Worm (Caenorhabditis elegans) whole organism, young adult: ENCODE data around the gene B0416.4.
A peak's percentile ranks its signal among the peaks of the same experiment; 100 is the strongest.

Experiments
- C17E4.6 ChIP-seq: fragments of 200-800 bp; sonication (Bioruptor generic); IDR thresholded peaks from 2 replicates; pipeline ENCODE4 v1.3.6; 2022; ENCODE audit warnings: missing genetic modification reagents, missing genetic modification characterization, missing compliant biosample characterization
- F10E7.11 ChIP-seq: sonication (generic microtip); optimal IDR thresholded peaks from 2 replicates; lab custom pipeline; 2017; ENCODE audit warnings: mild to moderate bottlenecking, missing genetic modification characterization, moderate library complexity, missing compliant biosample characterization
- F22D6.2 ChIP-seq: sonication (generic microtip); optimal IDR thresholded peaks from 2 replicates; lab custom pipeline; 2016; ENCODE audit warnings: mild to moderate bottlenecking, missing genetic modification characterization, missing compliant biosample characterization
- F55B11.4 ChIP-seq: sonication (generic microtip); optimal IDR thresholded peaks from 2 replicates; lab custom pipeline; 2016; ENCODE audit warnings: missing compliant biosample characterization, missing genetic modification characterization, borderline replicate concordance; ENCODE audit not compliant: insufficient read depth
- F57C9.4 ChIP-seq: sonication (generic microtip); optimal IDR thresholded peaks from 2 replicates; lab custom pipeline; 2017; ENCODE audit warnings: mild to moderate bottlenecking, missing genetic modification characterization, missing compliant biosample characterization
- K11D2.4 ChIP-seq: fragments of 200-800 bp; sonication (Bioruptor generic); IDR thresholded peaks from 2 replicates; pipeline ENCODE4 v1.3.6; 2022; ENCODE audit warnings: missing genetic modification reagents, missing genetic modification characterization, missing compliant biosample characterization
- T26A5.8 ChIP-seq: sonication (generic microtip); optimal IDR thresholded peaks from 2 replicates; lab custom pipeline; 2016; ENCODE audit warnings: missing genetic modification characterization, missing compliant biosample characterization
- Y53G8AR.9 ChIP-seq: fragments of 200-800 bp; sonication (Bioruptor generic); conservative IDR thresholded peaks from 2 replicates; pipeline ENCODE4 v1.3.6; 2022; ENCODE audit warnings: missing genetic modification reagents, missing genetic modification characterization, missing compliant biosample characterization
- Y56A3A.18 ChIP-seq: fragments of 200-800 bp; sonication (Bioruptor generic); IDR thresholded peaks from 2 replicates; pipeline ENCODE4 v1.3.6; 2022; ENCODE audit warnings: missing genetic modification reagents, missing genetic modification characterization, missing compliant biosample characterization
- ama-1 ChIP-seq, 3 experiments: fragments of 150-350 bp in 1 of 3; sonication (generic microtip) in 2 of 3; optimal IDR thresholded peaks; 2 replicates each; lab custom pipeline; 2014 to 2018; ENCODE audit warnings: missing biosample characterization in 2 of 3, missing genetic modification characterization in 2 of 3, missing genetic modification reagents in 2 of 3
- aptf-2 ChIP-seq: fragments of 200-800 bp; sonication (Bioruptor generic); conservative IDR thresholded peaks from 2 replicates; pipeline ENCODE4 v1.3.6; 2022; ENCODE audit warnings: missing genetic modification reagents, missing genetic modification characterization, missing compliant biosample characterization
- attf-3 ChIP-seq: fragments of 200-800 bp; sonication (Bioruptor generic); conservative IDR thresholded peaks from 2 replicates; pipeline ENCODE4 v1.3.6; 2022; ENCODE audit warnings: missing genetic modification reagents, missing genetic modification characterization, missing compliant biosample characterization
- attf-6 ChIP-seq: fragments of 200-800 bp; sonication (Bioruptor generic); IDR thresholded peaks from 2 replicates; pipeline ENCODE4 v1.3.6; 2022; ENCODE audit warnings: missing genetic modification reagents, missing genetic modification characterization, missing compliant biosample characterization
- ccch-3 ChIP-seq: fragments of 200-800 bp; sonication (Bioruptor generic); optimal IDR thresholded peaks from 2 replicates; lab custom pipeline; 2018; ENCODE audit warnings: mild to moderate bottlenecking, missing genetic modification characterization, missing compliant biosample characterization
- cebp-1 ChIP-seq, 2 experiments: fragments of 200-800 bp in 1 of 2; sonication (Bioruptor generic) in 1 of 2; sonication (generic microtip) in 1 of 2; IDR thresholded peaks in 1 of 2; optimal IDR thresholded peaks in 1 of 2; 2 replicates each; pipeline versions ENCODE4 v1.3.6 to Lab custom; 2017 to 2022; ENCODE audit warnings: missing compliant biosample characterization in 2 of 2, missing genetic modification characterization in 2 of 2, mild to moderate bottlenecking in 1 of 2, missing genetic modification reagents in 1 of 2, moderate library complexity in 1 of 2
- cebp-2 ChIP-seq: fragments of 200-800 bp; sonication (Bioruptor generic); IDR thresholded peaks from 2 replicates; pipeline ENCODE4 v1.3.6; 2022; ENCODE audit warnings: missing genetic modification characterization, missing compliant biosample characterization
- ceh-100 ChIP-seq: fragments of 200-800 bp; sonication (Bioruptor generic); IDR thresholded peaks from 2 replicates; pipeline ENCODE4 v1.3.6; 2022; ENCODE audit warnings: missing genetic modification reagents, missing genetic modification characterization, missing compliant biosample characterization
- ceh-27 ChIP-seq: fragments of 200-800 bp; sonication (Bioruptor generic); optimal IDR thresholded peaks from 2 replicates; lab custom pipeline; 2018; ENCODE audit warnings: mild to moderate bottlenecking, missing genetic modification characterization, moderate library complexity, missing compliant biosample characterization
- dox-1 ChIP-seq: fragments of 200-800 bp; sonication (Bioruptor generic); IDR thresholded peaks from 2 replicates; pipeline ENCODE4 v1.3.6; 2022; ENCODE audit warnings: missing genetic modification reagents, missing genetic modification characterization, missing compliant biosample characterization
- egrh-3 ChIP-seq: fragments of 200-800 bp; sonication (Bioruptor generic); IDR thresholded peaks from 2 replicates; pipeline ENCODE4 v1.3.6; 2022; ENCODE audit warnings: missing genetic modification reagents, missing genetic modification characterization, missing compliant biosample characterization
- fkh-3 ChIP-seq: sonication (generic microtip); optimal IDR thresholded peaks from 2 replicates; lab custom pipeline; 2016; ENCODE audit warnings: mild to moderate bottlenecking, missing genetic modification characterization, missing compliant biosample characterization
- hmg-1.2 ChIP-seq: fragments of 200-800 bp; sonication (Bioruptor generic); IDR thresholded peaks from 2 replicates; pipeline ENCODE4 v1.3.6; 2022; ENCODE audit warnings: missing genetic modification reagents, missing genetic modification characterization, missing compliant biosample characterization
- hsf-1 ChIP-seq: fragments of 200-800 bp; sonication (Bioruptor generic); IDR thresholded peaks from 2 replicates; pipeline ENCODE4 v1.3.6; 2022; ENCODE audit warnings: missing genetic modification reagents, missing genetic modification characterization, missing compliant biosample characterization
- lag-1 ChIP-seq: fragments of 200-800 bp; sonication (Bioruptor generic); IDR thresholded peaks from 2 replicates; pipeline ENCODE4 v1.3.6; 2022; ENCODE audit warnings: missing genetic modification reagents, missing genetic modification characterization, missing compliant biosample characterization
- lin-54 ChIP-seq: fragments of 200-800 bp; sonication (Bioruptor generic); optimal IDR thresholded peaks from 2 replicates; lab custom pipeline; 2018; ENCODE audit warnings: mild to moderate bottlenecking, missing genetic modification characterization, missing compliant biosample characterization
- lsl-1 ChIP-seq: fragments of 200-800 bp; sonication (Bioruptor generic); optimal IDR thresholded peaks from 2 replicates; lab custom pipeline; 2018; ENCODE audit warnings: mild to moderate bottlenecking, missing genetic modification characterization, moderate library complexity, missing compliant biosample characterization
- mes-4 ChIP-seq: sonication (generic microtip); optimal IDR thresholded peaks from 2 replicates; lab custom pipeline; 2016; ENCODE audit warnings: missing genotype, missing genetic modification characterization, missing compliant biosample characterization
- nfya-2 ChIP-seq: fragments of 200-800 bp; sonication (Bioruptor generic); IDR thresholded peaks from 2 replicates; pipeline ENCODE4 v1.3.6; 2022; ENCODE audit warnings: missing genetic modification reagents, missing genetic modification characterization, missing compliant biosample characterization
- nhr-80 ChIP-seq: sonication (generic microtip); optimal IDR thresholded peaks from 2 replicates; lab custom pipeline; 2016; ENCODE audit warnings: missing genetic modification characterization, missing compliant biosample characterization
- pha-4 ChIP-seq: fragments of 150-350 bp; sonication (generic microtip); optimal IDR thresholded peaks from 2 replicates; lab custom pipeline; 2014; ENCODE audit warnings: missing biosample characterization, missing genetic modification reagents, missing genetic modification characterization
- rpc-1 ChIP-seq, 2 experiments: fragments of 150-350 bp in 1 of 2; sonication (generic microtip) in 1 of 2; optimal IDR thresholded peaks; 2 replicates each; lab custom pipeline; 2014 to 2018; ENCODE audit warnings: missing biosample characterization in 1 of 2, missing genetic modification characterization in 1 of 2, missing genetic modification reagents in 1 of 2, missing genotype in 1 of 2
- snpc-3.4 ChIP-seq: sonication (generic microtip); optimal IDR thresholded peaks from 2 replicates; lab custom pipeline; 2017; ENCODE audit warnings: missing genetic modification characterization, mild to moderate bottlenecking, missing compliant biosample characterization, antibody characterized with exemption, moderate library complexity, missing genotype, missing genetic modification reagents
- somi-1 ChIP-seq: fragments of 200-800 bp; sonication (Bioruptor generic); optimal IDR thresholded peaks from 2 replicates; lab custom pipeline; 2018; ENCODE audit warnings: mild to moderate bottlenecking, missing genetic modification characterization, missing compliant biosample characterization
- tbp1 ChIP-seq: fragments of 200-800 bp; sonication (Bioruptor generic); optimal IDR thresholded peaks from 2 replicates; lab custom pipeline; 2018; ENCODE audit warnings: mild to moderate bottlenecking, missing genetic modification characterization, missing compliant biosample characterization
- tbx-9 ChIP-seq: sonication (generic microtip); optimal IDR thresholded peaks from 2 replicates; lab custom pipeline; 2016; ENCODE audit warnings: borderline replicate concordance, missing genetic modification characterization, inconsistent platforms, missing compliant biosample characterization
- zfh-2 ChIP-seq: fragments of 200-800 bp; sonication (Bioruptor generic); conservative IDR thresholded peaks from 2 replicates; pipeline ENCODE4 v1.3.6; 2022; ENCODE audit warnings: missing genetic modification reagents, missing genetic modification characterization, missing compliant biosample characterization
- ztf-28 ChIP-seq: fragments of 200-800 bp; sonication (Bioruptor generic); IDR thresholded peaks from 2 replicates; pipeline ENCODE4 v1.3.6; 2022; ENCODE audit warnings: missing genetic modification reagents, missing genetic modification characterization, missing compliant biosample characterization
- ztf-6 ChIP-seq: fragments of 200-800 bp; sonication (Bioruptor generic); IDR thresholded peaks from 2 replicates; pipeline ENCODE4 v1.3.6; 2022; ENCODE audit warnings: missing genetic modification reagents, missing genetic modification characterization, missing compliant biosample characterization

The B0416.4 gene

ce11 chrX:9264636-9265035, 14.1 kb upstream of the B0416.4 start (continued):
- TF ChIP-seq cebp-1 (GFP tag; IDR thresholded peaks at IDR 0.05; lab: Robert Waterston, UW) (peak; percentile 35; the same call in 1 of the 2 replicates), cebp-1 (tag; optimal IDR thresholded peaks at IDR 0.05; lab: Kevin White, UChicago) (peak; percentile 69)

- TF ChIP-seq nhr-80, result peak; percentile 76
- TF ChIP-seq tbx-9 (tag; lab: Kevin White, UChicago), result no peak
- no peak for TF ChIP-seq aptf-2 (GFP tag; lab: Robert Waterston, UW)
- TF ChIP-seq F57C9.4, result no peak
- no peak for TF ChIP-seq ama-1 (optimal IDR thresholded peaks at IDR 0.05; lab: Kevin White, UChicago)
- no peak for TF ChIP-seq ama-1 (GFP tag; optimal IDR thresholded peaks at IDR 0.05; lab: Kevin White, UChicago)
- TF ChIP-seq hmg-1.2 (GFP tag; lab: Robert Waterston, UW), result peak; percentile 14; the same call in 1 of the 2 replicates
- no peak for TF ChIP-seq F55B11.4 (tag; lab: Kevin White, UChicago)
- TF ChIP-seq dox-1 (GFP tag; lab: Robert Waterston, UW), result peak; percentile 46; the same call in 1 of the 2 replicates
- no peak for TF ChIP-seq lsl-1 (GFP tag; lab: Kevin White, UChicago)
Measured at ce11 chrX:9266512-9266911, 12.2 kb upstream of the B0416.4 start.

ce11 chrX:9268373-9268772, 10.4 kb upstream of the B0416.4 start:
- no peak for TF ChIP-seq nfya-2 (GFP tag; lab: Robert Waterston, UW)
- TF ChIP-seq ccch-3 (GFP tag; lab: Kevin White, UChicago), result no peak
- no peak for TF ChIP-seq egrh-3 (GFP tag; lab: Robert Waterston, UW)
- 0 out of 2 replicates have a peak, but pooled peaks have one; percentile 39 for TF ChIP-seq cebp-2 (GFP tag; lab: Robert Waterston, UW)
- TF ChIP-seq somi-1 (GFP tag; lab: Kevin White, UChicago), result no peak
- TF ChIP-seq snpc-3.4 (tag; lab: Kevin White, UChicago), result no peak
- TF ChIP-seq ceh-100, result no peak
- TF ChIP-seq F22D6.2 (tag; lab: Kevin White, UChicago), result no peak
- no peak for TF ChIP-seq tbp1 (GFP tag; lab: Kevin White, UChicago)
- TF ChIP-seq zfh-2 (GFP tag; lab: Robert Waterston, UW), result no peak
- no peak for TF ChIP-seq K11D2.4 (GFP tag; lab: Robert Waterston, UW)
- no peak for TF ChIP-seq hsf-1 (GFP tag; lab: Robert Waterston, UW)
- no peak for TF ChIP-seq rpc-1 (optimal IDR thresholded peaks at IDR 0.05; lab: Kevin White, UChicago)
- TF ChIP-seq rpc-1 (tag; optimal IDR thresholded peaks at IDR 0.05; lab: Kevin White, UChicago), result no peak
- TF ChIP-seq ztf-6 (GFP tag; lab: Robert Waterston, UW), result no peak
- no peak for TF ChIP-seq lag-1 (GFP tag; lab: Robert Waterston, UW)
- no peak for TF ChIP-seq fkh-3 (tag; lab: Kevin White, UChicago)
- TF ChIP-seq mes-4 (tag; lab: Kevin White, UChicago), result no peak
- no peak for TF ChIP-seq attf-3
- TF ChIP-seq F10E7.11, result no peak
- no peak for TF ChIP-seq pha-4 (tag; lab: Kevin White, UChicago)
- TF ChIP-seq C17E4.6 (GFP tag; lab: Robert Waterston, UW), result no peak
- TF ChIP-seq T26A5.8, result no peak
- no peak for TF ChIP-seq tbx-9 (tag; lab: Kevin White, UChicago)
- TF ChIP-seq attf-6 (GFP tag; lab: Robert Waterston, UW), result no peak
- no peak for TF ChIP-seq ceh-27 (GFP tag; lab: Kevin White, UChicago)
- TF ChIP-seq Y56A3A.18, result peak; percentile 55; the same call in 1 of the 2 replicates
- 0 out of 2 replicates have a peak, but pooled peaks have one; percentile 38 for TF ChIP-seq Y53G8AR.9 (GFP tag; lab: Robert Waterston, UW)
- no peak for TF ChIP-seq ztf-28
- TF ChIP-seq hmg-1.2 (GFP tag; lab: Robert Waterston, UW), result 0 out of 2 replicates have a peak, but pooled peaks have one; percentile 10
- no peak for TF ChIP-seq cebp-1 (GFP tag; IDR thresholded peaks at IDR 0.05; lab: Robert Waterston, UW)
- peak; percentile 9 for TF ChIP-seq cebp-1 (tag; optimal IDR thresholded peaks at IDR 0.05; lab: Kevin White, UChicago)
- TF ChIP-seq lin-54 (GFP tag; lab: Kevin White, UChicago), result no peak
